Fruit fly (Drosophila melanogaster): Measurements from ENCODE around the gene Fdx2.

DNA sequence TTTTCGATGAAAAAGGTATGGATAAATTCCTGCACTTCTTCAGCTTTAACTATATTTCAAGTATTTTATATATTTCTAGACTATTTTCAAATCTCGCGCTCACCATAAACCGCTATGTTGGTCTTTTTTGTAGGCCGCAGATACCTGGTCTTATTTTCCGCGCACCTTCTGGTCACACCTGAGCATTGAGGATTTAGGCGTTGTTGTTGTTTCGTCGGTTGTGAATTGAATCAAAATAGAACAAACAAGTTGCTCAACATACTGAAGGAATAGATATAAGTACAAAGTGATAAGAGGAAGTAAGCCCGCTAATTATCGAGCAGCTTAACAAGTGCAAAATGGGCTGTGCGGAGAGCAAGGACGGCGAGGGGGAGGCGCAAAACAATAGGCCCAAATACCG, 14.5 kb upstream of the Fdx2 start, which contains the start of gene Ctl1:
- TF ChIP-seq CG12071 (GFP tag; optimal IDR thresholded peaks at IDR 0.05), result no peak
- TF ChIP-seq ranshi (GFP tag; IDR thresholded peaks at IDR 0.05), result no peak
- TF ChIP-seq YL-1 (GFP tag; optimal IDR thresholded peaks at IDR 0.05), result no peak
- no peak for TF ChIP-seq prd (optimal IDR thresholded peaks at IDR 0.05)
- TF ChIP-seq prd (GFP tag; IDR thresholded peaks at IDR 0.05), result no peak
- TF ChIP-seq PHDP (tag; optimal IDR thresholded peaks at IDR 0.05), result no peak
- TF ChIP-seq Dbx (GFP tag; IDR thresholded peaks at IDR 0.05), result no peak
